Fruit fly (Drosophila melanogaster) whole organism, embryonic: Measurements from ENCODE around the gene CG46026.
A peak's percentile ranks its signal among the peaks of the same experiment; 100 is the strongest.

Experiments
- Abd-B ChIP-seq: fragments of 200-800 bp; sonication (Bioruptor generic); optimal IDR thresholded peaks from 2 replicates; lab custom pipeline; 2018; ENCODE audit warnings: missing biosample characterization, mild to moderate bottlenecking, missing genetic modification characterization, moderate library complexity
- BtbVII ChIP-seq: fragments of 200-800 bp; sonication (Bioruptor generic); optimal IDR thresholded peaks from 3 replicates; lab custom pipeline; 2017; ENCODE audit warnings: missing biosample characterization, mild to moderate bottlenecking, missing genetic modification characterization
- CG10147 ChIP-seq: fragments of 200-800 bp; sonication (Bioruptor generic); optimal IDR thresholded peaks from 2 replicates; lab custom pipeline; 2019; ENCODE audit warnings: missing biosample characterization, mild to moderate bottlenecking, missing genetic modification characterization, moderate library complexity
- CG11093 ChIP-seq: fragments of 200-800 bp; sonication (Bioruptor generic); IDR thresholded peaks from 3 replicates; pipeline ENCODE4 v1.3.6; 2022; ENCODE audit warnings: missing biosample characterization, missing genetic modification characterization
- CG11247 ChIP-seq: fragments of 200-800 bp; sonication (Bioruptor generic); IDR thresholded peaks from 2 replicates; pipeline ENCODE4 v1.3.6; 2022; ENCODE audit warnings: missing biosample characterization, missing genetic modification characterization
- CG11723 ChIP-seq: fragments of 200-800 bp; sonication (Bioruptor generic); optimal IDR thresholded peaks from 2 replicates; lab custom pipeline; 2017; ENCODE audit warnings: missing biosample characterization, mild to moderate bottlenecking, missing genetic modification characterization
- CG12104 ChIP-seq: fragments of 200-800 bp; sonication (Bioruptor generic); optimal IDR thresholded peaks from 3 replicates; lab custom pipeline; 2016; ENCODE audit warnings: missing biosample characterization, missing genetic modification characterization
- CG12744 ChIP-seq: fragments of 200-800 bp; sonication (Bioruptor generic); optimal IDR thresholded peaks from 2 replicates; lab custom pipeline; 2016; ENCODE audit warnings: missing biosample characterization, missing genetic modification characterization
- CG14710 ChIP-seq: fragments of 200-800 bp; sonication (Bioruptor generic); optimal IDR thresholded peaks from 3 replicates; lab custom pipeline; 2019; ENCODE audit warnings: missing biosample characterization, mild to moderate bottlenecking, missing genetic modification characterization, moderate library complexity
- CG14860 ChIP-seq: fragments of 200-800 bp; sonication (Bioruptor generic); IDR thresholded peaks from 3 replicates; pipeline ENCODE4 v1.3.6; 2022; ENCODE audit warnings: missing biosample characterization, missing genetic modification characterization; ENCODE audit not compliant: partially characterized antibody
- CG2889 ChIP-seq: fragments of 200-800 bp; sonication (Bioruptor generic); IDR thresholded peaks from 3 replicates; pipeline ENCODE4 v1.3.6; 2022; ENCODE audit warnings: missing biosample characterization, missing genetic modification characterization
- CG31388 ChIP-seq: fragments of 200-800 bp; sonication (Bioruptor generic); optimal IDR thresholded peaks from 2 replicates; lab custom pipeline; 2016; ENCODE audit warnings: missing biosample characterization, missing genetic modification characterization
- CG32767 ChIP-seq: fragments of 200-800 bp; sonication (Bioruptor generic); IDR thresholded peaks from 2 replicates; pipeline ENCODE4 v1.3.6; 2022; ENCODE audit warnings: missing biosample characterization, missing genetic modification characterization
- CG33213 ChIP-seq: fragments of 200-800 bp; sonication (Bioruptor generic); optimal IDR thresholded peaks from 3 replicates; lab custom pipeline; 2016; ENCODE audit warnings: missing biosample characterization, missing genetic modification characterization
- CG34224 ChIP-seq: fragments of 200-800 bp; sonication (Bioruptor generic); IDR thresholded peaks from 3 replicates; pipeline ENCODE4 v1.3.6; 2022; ENCODE audit warnings: missing biosample characterization, missing genetic modification characterization; ENCODE audit not compliant: partially characterized antibody
- CG4360 ChIP-seq: fragments of 200-800 bp; sonication (Bioruptor generic); IDR thresholded peaks from 2 replicates; pipeline ENCODE4 v1.3.6; 2022; ENCODE audit warnings: missing biosample characterization, missing genetic modification characterization
- CG4707 ChIP-seq: fragments of 200-800 bp; sonication (Bioruptor generic); optimal IDR thresholded peaks from 2 replicates; lab custom pipeline; 2018; ENCODE audit warnings: missing biosample characterization, mild to moderate bottlenecking, missing genetic modification characterization, moderate library complexity
- CG5953 ChIP-seq: fragments of 200-800 bp; sonication (Bioruptor generic); IDR thresholded peaks from 2 replicates; pipeline ENCODE4 v1.3.6; 2022; ENCODE audit warnings: missing biosample characterization, missing genetic modification characterization
- CG6272 ChIP-seq: fragments of 200-800 bp; sonication (Bioruptor generic); IDR thresholded peaks from 2 replicates; pipeline ENCODE4 v1.3.6; 2022; ENCODE audit warnings: missing biosample characterization, missing genetic modification characterization
- CG7372 ChIP-seq: fragments of 200-800 bp; sonication (Bioruptor generic); IDR thresholded peaks from 2 replicates; pipeline ENCODE4 v1.3.6; 2022; ENCODE audit warnings: missing biosample characterization, missing genetic modification characterization
- CG8089 ChIP-seq: fragments of 200-800 bp; sonication (Bioruptor generic); optimal IDR thresholded peaks from 3 replicates; lab custom pipeline; 2016; ENCODE audit warnings: missing biosample characterization, missing genetic modification characterization
- CG9727 ChIP-seq: fragments of 200-800 bp; sonication (Bioruptor generic); optimal IDR thresholded peaks from 3 replicates; lab custom pipeline; 2017; ENCODE audit warnings: missing biosample characterization, mild to moderate bottlenecking, missing genetic modification characterization
- Camta ChIP-seq: fragments of 200-800 bp; sonication (Bioruptor generic); optimal IDR thresholded peaks from 2 replicates; lab custom pipeline; 2016; ENCODE audit warnings: missing biosample characterization, missing genetic modification characterization
- CrebB ChIP-seq: fragments of 200-800 bp; sonication (Bioruptor generic); optimal IDR thresholded peaks from 3 replicates; lab custom pipeline; 2018; ENCODE audit warnings: missing biosample characterization, mild to moderate bottlenecking, missing genetic modification characterization
- Deaf1 ChIP-seq: fragments of 200-800 bp; optimal IDR thresholded peaks from 3 replicates; lab custom pipeline; 2019; ENCODE audit warnings: missing biosample characterization, mild to moderate bottlenecking, missing genetic modification characterization, moderate library complexity
- Dfd ChIP-seq, 2 experiments: fragments of >200 bp; optimal IDR thresholded peaks; 2 replicates each; lab custom pipeline; 2017; ENCODE audit warnings: missing biosample characterization in 2 of 2, missing genetic modification characterization in 2 of 2
- Fer2 ChIP-seq: fragments of 200-800 bp; sonication (Bioruptor generic); optimal IDR thresholded peaks from 2 replicates; lab custom pipeline; 2018; ENCODE audit warnings: missing biosample characterization, mild to moderate bottlenecking, missing genetic modification characterization, moderate library complexity
- NfI ChIP-seq: fragments of 200-800 bp; sonication (Bioruptor generic); optimal IDR thresholded peaks from 3 replicates; lab custom pipeline; 2018; ENCODE audit warnings: missing biosample characterization, mild to moderate bottlenecking, missing genetic modification characterization, moderate library complexity
- Pdp1 ChIP-seq, 2 experiments: fragments of 200-800 bp; sonication (Bioruptor generic); optimal IDR thresholded peaks; 3 replicates each; lab custom pipeline; 2016; ENCODE audit warnings: missing biosample characterization in 2 of 2, missing genetic modification characterization in 2 of 2, mild to moderate bottlenecking in 1 of 2, moderate library complexity in 1 of 2
- abd-A ChIP-seq: fragments of 200-800 bp; sonication (Bioruptor generic); optimal IDR thresholded peaks from 3 replicates; lab custom pipeline; 2019; ENCODE audit warnings: missing biosample characterization, mild to moderate bottlenecking, missing genetic modification characterization, moderate library complexity
- aop ChIP-seq: fragments of 200-800 bp; sonication (Bioruptor generic); IDR thresholded peaks from 2 replicates; pipeline ENCODE4 v1.3.6; 2022; ENCODE audit warnings: missing biosample characterization, missing genetic modification characterization
- ap ChIP-seq: fragments of 200-800 bp; sonication (Bioruptor generic); IDR thresholded peaks from 2 replicates; pipeline ENCODE4 v1.3.6; 2022; ENCODE audit warnings: missing biosample characterization, missing genetic modification characterization
- btn ChIP-seq: fragments of 200-800 bp; sonication (Bioruptor generic); optimal IDR thresholded peaks from 2 replicates; lab custom pipeline; 2016; ENCODE audit warnings: missing biosample characterization, missing genetic modification characterization
- ci ChIP-seq: fragments of 200-800 bp; sonication (Bioruptor generic); IDR thresholded peaks from 3 replicates; pipeline ENCODE4 v1.3.6; 2022; ENCODE audit warnings: missing biosample characterization, missing genetic modification characterization
- dmrt11E ChIP-seq: fragments of 200-800 bp; sonication (Bioruptor generic); optimal IDR thresholded peaks from 3 replicates; lab custom pipeline; 2018; ENCODE audit warnings: missing biosample characterization, mild to moderate bottlenecking, missing genetic modification characterization, moderate library complexity
- dmrt99B ChIP-seq: fragments of 200-800 bp; sonication (Bioruptor generic); optimal IDR thresholded peaks from 2 replicates; lab custom pipeline; 2018; ENCODE audit warnings: missing biosample characterization, mild to moderate bottlenecking, missing genetic modification characterization, moderate library complexity
- eve ChIP-seq, 2 experiments: fragments of >200 bp; optimal IDR thresholded peaks; 2 replicates each; lab custom pipeline; 2017; ENCODE audit warnings: missing biosample characterization in 2 of 2, missing genetic modification characterization in 2 of 2
- ewg ChIP-seq: fragments of 200-800 bp; sonication (Bioruptor generic); optimal IDR thresholded peaks from 3 replicates; lab custom pipeline; 2017; ENCODE audit warnings: mild to moderate bottlenecking, missing biosample characterization, missing genetic modification reagents, missing genetic modification characterization
- fd96Cb ChIP-seq: fragments of 200-800 bp; sonication (Bioruptor generic); optimal IDR thresholded peaks from 2 replicates; lab custom pipeline; 2018; ENCODE audit warnings: missing biosample characterization, mild to moderate bottlenecking, missing genetic modification characterization, moderate library complexity
- fu2 ChIP-seq: fragments of 200-800 bp; sonication (Bioruptor generic); optimal IDR thresholded peaks from 2 replicates; lab custom pipeline; 2016; ENCODE audit warnings: missing biosample characterization, missing genetic modification characterization
- gsb-n ChIP-seq: fragments of 200-800 bp; sonication (Bioruptor generic); optimal IDR thresholded peaks from 3 replicates; lab custom pipeline; 2018; ENCODE audit warnings: missing biosample characterization, mild to moderate bottlenecking, missing genetic modification characterization
- odd ChIP-seq: fragments of 200-800 bp; sonication (Bioruptor generic); optimal IDR thresholded peaks from 2 replicates; lab custom pipeline; 2017; ENCODE audit warnings: missing biosample characterization, mild to moderate bottlenecking, missing genetic modification characterization
- p53 ChIP-seq: fragments of 200-800 bp; sonication (Bioruptor generic); optimal IDR thresholded peaks from 2 replicates; lab custom pipeline; 2016; ENCODE audit warnings: missing biosample characterization, missing genetic modification characterization
- pb ChIP-seq: fragments of 200-800 bp; sonication (Bioruptor generic); optimal IDR thresholded peaks from 3 replicates; lab custom pipeline; 2016; ENCODE audit warnings: missing biosample characterization, missing genetic modification characterization
- sisA ChIP-seq: fragments of 200-800 bp; sonication (Bioruptor generic); IDR thresholded peaks from 2 replicates; pipeline ENCODE4 v1.3.6; 2022; ENCODE audit warnings: missing biosample characterization, missing genetic modification characterization
- slp2 ChIP-seq: fragments of 200-800 bp; sonication (Bioruptor generic); optimal IDR thresholded peaks from 2 replicates; lab custom pipeline; 2016; ENCODE audit warnings: missing biosample characterization, missing genetic modification characterization
- sqz ChIP-seq: fragments of 200-800 bp; sonication (Bioruptor generic); optimal IDR thresholded peaks from 3 replicates; lab custom pipeline; 2018; ENCODE audit warnings: missing biosample characterization, mild to moderate bottlenecking, missing genetic modification characterization
- ttk ChIP-seq: fragments of 200-800 bp; sonication (Bioruptor generic); IDR thresholded peaks from 2 replicates; pipeline ENCODE4 v2.1.2; 2022; ENCODE audit warnings: missing biosample characterization, missing genetic modification characterization
- tup ChIP-seq: fragments of 200-800 bp; sonication (Bioruptor generic); optimal IDR thresholded peaks from 2 replicates; lab custom pipeline; 2016; ENCODE audit warnings: missing biosample characterization, mild to moderate bottlenecking, missing genetic modification characterization, moderate library complexity
- tx ChIP-seq: fragments of 200-800 bp; sonication (Bioruptor generic); optimal IDR thresholded peaks from 2 replicates; lab custom pipeline; 2016; ENCODE audit warnings: missing biosample characterization, missing genetic modification characterization
- usp ChIP-seq: fragments of >200 bp; optimal IDR thresholded peaks from 2 replicates; lab custom pipeline; 2017; ENCODE audit warnings: missing biosample characterization, missing genetic modification characterization
- yki ChIP-seq: fragments of >200 bp; optimal IDR thresholded peaks from 3 replicates; lab custom pipeline; 2018
- zfh1 ChIP-seq: fragments of 200-800 bp; sonication (Bioruptor generic); IDR thresholded peaks from 3 replicates; pipeline ENCODE4 v1.3.6; 2022; ENCODE audit warnings: missing biosample characterization, missing genetic modification characterization

Gene CG46026

dm6 chr3R:6345814-6346213 is 39.1 kb downstream of the CG46026 start, which contains the start of the genes SmD2 and CG18048 (continued):
- no peak for TF ChIP-seq CG10147 (GFP tag; lab: Kevin White, UChicago)
- no peak for TF ChIP-seq fu2 (GFP tag; lab: Kevin White, UChicago)
- no peak for TF ChIP-seq CG11093 (GFP tag; lab: Robert Waterston, UW)
- no peak for TF ChIP-seq CrebB (tag; lab: Kevin White, UChicago)
- TF ChIP-seq CG34224 (GFP tag; lab: Robert Waterston, UW): peak; percentile 66; the same call in 2 of the 3 replicates
- no peak for TF ChIP-seq tx (GFP tag; lab: Kevin White, UChicago)
- TF ChIP-seq aop (GFP tag; lab: Robert Waterston, UW): no peak
- no peak for TF ChIP-seq odd (GFP tag; lab: Kevin White, UChicago)
- TF ChIP-seq CG2889 (GFP tag; lab: Robert Waterston, UW): no peak
- no peak for TF ChIP-seq CG5953 (GFP tag; lab: Robert Waterston, UW)
- no peak for TF ChIP-seq CG31388
- TF ChIP-seq BtbVII (GFP tag; lab: Kevin White, UChicago): no peak
- TF ChIP-seq eve (GFP tag; optimal IDR thresholded peaks at IDR 0.05; lab: Kevin White, UChicago): no peak
- TF ChIP-seq CG9727 (GFP tag; lab: Kevin White, UChicago): peak; percentile 14
- TF ChIP-seq CG4707 (GFP tag; lab: Kevin White, UChicago): no peak
- no peak for TF ChIP-seq CG32767 (GFP tag; lab: Robert Waterston, UW)
- TF ChIP-seq NfI (GFP tag; lab: Kevin White, UChicago): no peak
- TF ChIP-seq Abd-B (GFP tag; lab: Kevin White, UChicago): peak; percentile 5
- TF ChIP-seq btn (GFP tag; lab: Kevin White, UChicago): no peak
- no peak for TF ChIP-seq CG6272 (GFP tag; lab: Robert Waterston, UW)
- TF ChIP-seq sqz (GFP tag; lab: Kevin White, UChicago): no peak
- TF ChIP-seq ap (GFP tag; lab: Robert Waterston, UW): no peak
- no peak for TF ChIP-seq usp (GFP tag; lab: Kevin White, UChicago)
- no peak for TF ChIP-seq zfh1
- peak; percentile 4 for TF ChIP-seq CG33213 (GFP tag; lab: Kevin White, UChicago)
- TF ChIP-seq CG12104 (GFP tag; lab: Kevin White, UChicago): no peak
- TF ChIP-seq CG8089: no peak
- no peak for TF ChIP-seq CG11247 (GFP tag; lab: Robert Waterston, UW)
- no peak for TF ChIP-seq pb
- no peak for TF ChIP-seq ttk
- no peak for TF ChIP-seq yki (lab: Kevin White, UChicago)
- TF ChIP-seq slp2 (GFP tag; lab: Kevin White, UChicago): no peak
- no peak for TF ChIP-seq tup
- no peak for TF ChIP-seq CG12744 (GFP tag; lab: Kevin White, UChicago)
- no peak for TF ChIP-seq Fer2 (tag; lab: Kevin White, UChicago)
- no peak for TF ChIP-seq fd96Cb (tag; lab: Kevin White, UChicago)
- TF ChIP-seq CG11723: no peak
- TF ChIP-seq sisA (GFP tag; lab: Robert Waterston, UW): no peak
- no peak for TF ChIP-seq gsb-n (tag; lab: Kevin White, UChicago)
- TF ChIP-seq abd-A (tag; lab: Kevin White, UChicago): no peak
- TF ChIP-seq Pdp1 (GFP tag; optimal IDR thresholded peaks at IDR 0.05; lab: Kevin White, UChicago): peak in 1 of 2 experiments; percentile 47
- no peak for TF ChIP-seq CG7372 (GFP tag; lab: Robert Waterston, UW)
- TF ChIP-seq dmrt99B (tag; lab: Kevin White, UChicago): no peak
- TF ChIP-seq ci (GFP tag; lab: Robert Waterston, UW): no peak
- peak; percentile 78 for TF ChIP-seq CG14710 (tag; lab: Kevin White, UChicago)
- TF ChIP-seq CG14860 (GFP tag; lab: Robert Waterston, UW): 0 out of 3 replicates have a peak, but pooled peaks have one; percentile 52
- no peak for TF ChIP-seq Camta (GFP tag; lab: Kevin White, UChicago)
- no peak for TF ChIP-seq dmrt11E (tag; lab: Kevin White, UChicago)
- peak; percentile 50 for TF ChIP-seq Deaf1
- TF ChIP-seq p53: no peak
- no peak for TF ChIP-seq Dfd (GFP tag; optimal IDR thresholded peaks at IDR 0.05; lab: Kevin White, UChicago)
- TF ChIP-seq CG4360 (GFP tag; lab: Robert Waterston, UW): no peak
- TF ChIP-seq ewg (GFP tag; lab: Kevin White, UChicago): no peak
